Worm (Caenorhabditis elegans): ENCODE data around the gene his-72.

The his-72 gene

DNA sequence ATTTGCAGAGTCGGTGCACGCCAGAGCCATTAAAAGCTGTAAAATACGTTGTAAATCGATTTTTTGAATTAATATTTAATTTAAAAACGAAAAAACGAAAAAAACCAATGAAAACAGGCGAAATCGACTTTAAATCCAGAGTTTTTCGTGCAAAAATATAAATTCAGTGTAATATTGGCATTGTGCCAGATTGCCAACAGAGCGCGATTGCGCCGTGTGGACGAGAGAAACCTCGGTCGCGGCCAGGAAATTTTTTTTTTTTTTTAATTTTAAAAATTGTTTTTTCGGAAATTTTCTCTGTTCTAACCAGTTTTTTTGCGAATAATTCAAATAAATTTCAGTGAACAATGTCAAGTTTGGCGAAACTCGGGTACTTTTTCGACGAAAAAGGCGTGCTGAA, 17.5 kb downstream of the his-72 start, which contains the start of the genes pph-4.1 and Y75B8A.31 (continued):
- TF ChIP-seq ceh-82 (tag; optimal IDR thresholded peaks at IDR 0.05) (peak; percentile 80 to 89 (median 88)), ama-1 (optimal IDR thresholded peaks at IDR 0.05) (no peak), mef-2 (tag; optimal IDR thresholded peaks at IDR 0.05) (no peak), zag-1 (tag; optimal IDR thresholded peaks at IDR 0.05) (no peak), Y116A8C.19 (tag; optimal IDR thresholded peaks at IDR 0.05; ENCODE audit: borderline replicate concordance) (peak; percentile 58), elt-3 (tag; optimal IDR thresholded peaks at IDR 0.05) (peak in 1 of 6 experiments; percentile 72), lin-13 (GFP tag; optimal IDR thresholded peaks at IDR 0.05) (peak; percentile 87), C34B4.2 (tag; optimal IDR thresholded peaks at IDR 0.05) (no peak), tbx-2 (tag; optimal IDR thresholded peaks at IDR 0.05) (peak; percentile 92), ets-5 (GFP tag; IDR thresholded peaks at IDR 0.05) (no peak), efl-1 (optimal IDR thresholded peaks at IDR 0.05) (peak; percentile 80 to 83), efl-1 (GFP tag; optimal IDR thresholded peaks at IDR 0.05 in 1 of 2) (peak; percentile 79 to 97), sup-37 (GFP tag; optimal IDR thresholded peaks at IDR 0.05) (peak; percentile 60), fkh-10 (GFP tag; optimal IDR thresholded peaks at IDR 0.05) (no peak), blmp-1 (tag; optimal IDR thresholded peaks at IDR 0.05) (peak; percentile 73), xbp-1 (tag; optimal IDR thresholded peaks at IDR 0.05) (peak; percentile 89), hlh-4 (tag; optimal IDR thresholded peaks at IDR 0.05) (no peak), fkh-8 (tag; optimal IDR thresholded peaks at IDR 0.05) (peak; percentile 90), egl-13 (tag; optimal IDR thresholded peaks at IDR 0.05) (peak; percentile 89), unc-130 (tag; optimal IDR thresholded peaks at IDR 0.05) (peak; percentile 91), ceh-88 (GFP tag; IDR thresholded peaks at IDR 0.05) (0 out of 2 replicates have a peak, but pooled peaks have one; percentile 14), C16A3.4 (tag; optimal IDR thresholded peaks at IDR 0.05) (peak; percentile 55), efl-3 (GFP tag; optimal IDR thresholded peaks at IDR 0.05) (no peak), skn-1 (tag; optimal IDR thresholded peaks at IDR 0.05) (peak; percentile 89), C04F5.9 (tag; optimal IDR thresholded peaks at IDR 0.05) (peak; percentile 73), ztf-11 (tag; optimal IDR thresholded peaks at IDR 0.05) (peak in 1 of 2 experiments; percentile 87), grh-1 (GFP tag; IDR thresholded peaks at IDR 0.05) (peak; percentile 46; the same call in 1 of the 2 replicates), fos-1 (tag; optimal IDR thresholded peaks at IDR 0.05) (no peak), unc-98 (GFP tag; IDR thresholded peaks at IDR 0.05) (peak; percentile 85), lin-14 (GFP tag; optimal IDR thresholded peaks at IDR 0.05) (no peak), ces-1 (GFP tag; optimal IDR thresholded peaks at IDR 0.05) (no peak), nhr-12 (tag; optimal IDR thresholded peaks at IDR 0.05) (no peak), nhr-11 (tag; optimal IDR thresholded peaks at IDR 0.05) (peak; percentile 39), nhr-77 (tag; optimal IDR thresholded peaks at IDR 0.05) (peak; percentile 19), nhr-84 (tag; optimal IDR thresholded peaks at IDR 0.05) (no peak)

DNA sequence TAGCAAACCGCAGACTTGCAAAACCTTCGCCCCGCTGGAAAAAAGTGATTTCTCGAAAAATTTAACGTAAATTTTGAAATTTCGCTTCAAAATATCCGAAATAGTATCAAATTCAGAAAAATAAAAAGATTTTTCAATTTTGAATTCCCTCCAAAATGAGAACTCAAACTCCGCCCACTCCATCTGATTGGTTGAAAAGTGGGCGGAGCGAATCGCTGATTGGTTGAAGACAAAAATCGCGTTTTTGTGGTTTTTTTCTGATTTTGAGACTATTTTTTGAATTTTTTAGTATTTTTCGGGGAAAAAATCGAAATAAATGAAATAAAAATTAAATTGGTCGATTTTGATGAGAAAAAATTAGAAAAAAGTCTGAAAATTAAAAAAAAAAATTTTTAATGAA, 19.8 kb downstream of the his-72 start:
- TF ChIP-seq isw-1 (GFP tag; IDR thresholded peaks at IDR 0.05) (no peak), efl-1 (optimal IDR thresholded peaks at IDR 0.05) (no peak), efl-1 (GFP tag; optimal IDR thresholded peaks at IDR 0.05 in 1 of 2) (peak in 1 of 2 experiments; percentile 34)

DNA sequence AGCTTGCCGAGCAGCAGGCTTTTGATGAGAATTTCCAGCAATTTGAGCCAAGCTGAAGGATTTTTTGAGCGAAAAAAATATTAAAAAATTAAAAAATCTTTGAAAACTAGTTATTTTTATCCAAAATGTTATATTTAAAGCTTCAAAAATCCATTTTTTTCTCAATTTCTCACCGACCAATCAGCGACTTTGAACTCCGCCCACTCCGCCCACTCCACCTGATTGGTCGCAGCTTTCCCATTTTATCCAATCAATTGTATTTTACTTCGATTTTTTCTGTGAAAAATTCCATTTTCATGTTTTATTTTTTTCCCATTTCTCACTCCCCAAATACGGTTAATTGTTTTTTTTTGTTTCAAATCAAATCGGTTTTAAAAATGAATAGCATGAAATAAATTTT, 23.9 kb downstream of the his-72 start:
- peak; percentile 46 for TF ChIP-seq xbp-1 (tag; optimal IDR thresholded peaks at IDR 0.05)
- TF ChIP-seq nhr-77 (tag; optimal IDR thresholded peaks at IDR 0.05) = no peak
- no peak for TF ChIP-seq efl-1 (optimal IDR thresholded peaks at IDR 0.05)
- peak in 1 of 2 experiments; percentile 18 for TF ChIP-seq efl-1 (GFP tag; optimal IDR thresholded peaks at IDR 0.05 in 1 of 2)
- TF ChIP-seq lsy-2 (tag; optimal IDR thresholded peaks at IDR 0.05) = peak; percentile 39 to 45

- TF ChIP-seq zag-1 (tag; optimal IDR thresholded peaks at IDR 0.05) = no peak
- TF ChIP-seq zip-4 (GFP tag; optimal IDR thresholded peaks at IDR 0.05) = no peak
- TF ChIP-seq efl-1 (optimal IDR thresholded peaks at IDR 0.05) = peak; percentile 76
- peak; percentile 59 to 94 for TF ChIP-seq efl-1 (GFP tag; optimal IDR thresholded peaks at IDR 0.05 in 1 of 2)
- TF ChIP-seq lir-3 (tag; optimal IDR thresholded peaks at IDR 0.05; ENCODE audit: poor library complexity) = no peak
- no peak for TF ChIP-seq hlh-4 (tag; optimal IDR thresholded peaks at IDR 0.05)
- peak; percentile 92 for TF ChIP-seq lin-14 (GFP tag; optimal IDR thresholded peaks at IDR 0.05)
- no peak for TF ChIP-seq sox-4 (tag; optimal IDR thresholded peaks at IDR 0.05)
- TF ChIP-seq snu-23 (GFP tag; optimal IDR thresholded peaks at IDR 0.05) = peak; percentile 88
- TF ChIP-seq jun-1 (tag; optimal IDR thresholded peaks at IDR 0.05) = peak; percentile 78
- no peak for TF ChIP-seq nhr-12 (tag; optimal IDR thresholded peaks at IDR 0.05)
- TF ChIP-seq lin-13 (GFP tag; optimal IDR thresholded peaks at IDR 0.05) = peak; percentile 41
- TF ChIP-seq pqm-1 (tag; optimal IDR thresholded peaks at IDR 0.05) = no peak
- TF ChIP-seq C34B4.2 (tag; optimal IDR thresholded peaks at IDR 0.05) = no peak
- no peak for TF ChIP-seq ces-1 (GFP tag; optimal IDR thresholded peaks at IDR 0.05)
- peak; percentile 67 for TF ChIP-seq nhr-47 (tag; optimal IDR thresholded peaks at IDR 0.05)
- TF ChIP-seq aly-2 (tag; optimal IDR thresholded peaks at IDR 0.05) = peak; percentile 4
- TF ChIP-seq ama-1 (optimal IDR thresholded peaks at IDR 0.05) = no peak
- no peak for TF ChIP-seq nhr-76 (tag; optimal IDR thresholded peaks at IDR 0.05)
- peak; percentile 69 for TF ChIP-seq skn-1 (tag; optimal IDR thresholded peaks at IDR 0.05)
- no peak for TF ChIP-seq mef-2 (tag; optimal IDR thresholded peaks at IDR 0.05)
- TF ChIP-seq ceh-90 (tag; optimal IDR thresholded peaks at IDR 0.05) = no peak
Measured at ce11 chrIII:12335400-12335994, 33.4 kb downstream of the his-72 start.

All from whole organism, L1 larva.